Worm (Caenorhabditis elegans) whole organism, L3 larva: ENCODE measurements around the gene R11D1.12.

Source experiments
- ceh-82 ChIP-seq: fragments of 150-350 bp; optimal IDR thresholded peaks from 2 replicates; lab custom pipeline; 2014; ENCODE audit warnings: missing biosample characterization, missing genetic modification characterization
- nhr-11 ChIP-seq: fragments of 150-350 bp; optimal IDR thresholded peaks from 2 replicates; lab custom pipeline; 2014; ENCODE audit warnings: missing biosample characterization, missing genetic modification characterization

ce11 chrV:12773222-12773621, 47.4 kb upstream of the R11D1.12 start, which contains the start of gene ZC455.1:
- TF ChIP-seq nhr-11 (no peak), ceh-82 (no peak)
